Fruit fly (Drosophila melanogaster): ENCODE results near the gene CG6418.
A peak's percentile ranks its signal among the peaks of the same experiment; 100 is the strongest.

Gene CG6418

DNA sequence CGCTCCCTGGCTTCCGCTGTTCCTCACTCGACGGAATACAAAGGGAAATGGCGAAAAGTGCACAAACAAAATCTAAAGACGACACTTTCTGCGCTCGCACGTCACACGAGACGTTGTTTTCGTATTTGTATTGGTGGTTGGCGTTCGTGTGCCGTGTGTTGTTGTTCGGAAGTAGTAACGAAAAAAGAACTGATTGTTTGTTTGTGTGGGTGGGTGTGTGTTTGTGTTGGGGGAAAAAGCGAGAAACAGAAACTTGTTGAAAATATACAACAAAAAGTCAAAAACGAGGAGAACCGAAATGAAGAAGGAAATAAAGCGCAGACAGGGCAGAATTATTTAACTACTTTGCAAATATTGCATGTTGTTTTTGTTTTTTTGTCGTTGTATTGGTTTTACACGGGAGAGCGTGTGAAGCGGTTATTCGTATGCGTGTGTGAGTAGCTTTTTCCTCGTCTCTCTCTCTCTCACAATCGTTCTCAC is 19.5 kb upstream of the CG6418 start:
- TF ChIP-seq CG13204 (GFP tag; optimal IDR thresholded peaks at IDR 0.05) (peak; percentile 14), CG34367 (tag; optimal IDR thresholded peaks at IDR 0.05) (no peak), CG8301 (tag; optimal IDR thresholded peaks at IDR 0.05) (no peak), CG8159 (tag; optimal IDR thresholded peaks at IDR 0.05) (peak; percentile 16), CG9948 (tag; optimal IDR thresholded peaks at IDR 0.05) (no peak), Ets98B (GFP tag; IDR thresholded peaks at IDR 0.05) (no peak), gl (tag; optimal IDR thresholded peaks at IDR 0.05) (peak; percentile 37)

dm6 chr3L:10897534-10898255 is 18.9 kb upstream of the CG6418 start:
- TF ChIP-seq CG14655 (GFP tag; optimal IDR thresholded peaks at IDR 0.05) (peak; percentile 42), CG34367 (tag; optimal IDR thresholded peaks at IDR 0.05) (no peak), Pif1A (GFP tag; optimal IDR thresholded peaks at IDR 0.05) (no peak), CG12605 (GFP tag; IDR thresholded peaks at IDR 0.05) (peak; percentile 43; the same call in 1 of the 2 replicates), EcR (GFP tag; optimal IDR thresholded peaks at IDR 0.05) (peak; percentile 11), CG17806 (tag; optimal IDR thresholded peaks at IDR 0.05) (no peak), CG8301 (tag; optimal IDR thresholded peaks at IDR 0.05) (peak; percentile 43), Ets98B (GFP tag; IDR thresholded peaks at IDR 0.05) (peak; percentile 53; the same call in 1 of the 2 replicates)

- TF ChIP-seq CG32121 (GFP tag; IDR thresholded peaks at IDR 0.05) = no peak
Observed at dm6 chr3L:10896923-10897322, 18.1 kb upstream of the CG6418 start.

DNA sequence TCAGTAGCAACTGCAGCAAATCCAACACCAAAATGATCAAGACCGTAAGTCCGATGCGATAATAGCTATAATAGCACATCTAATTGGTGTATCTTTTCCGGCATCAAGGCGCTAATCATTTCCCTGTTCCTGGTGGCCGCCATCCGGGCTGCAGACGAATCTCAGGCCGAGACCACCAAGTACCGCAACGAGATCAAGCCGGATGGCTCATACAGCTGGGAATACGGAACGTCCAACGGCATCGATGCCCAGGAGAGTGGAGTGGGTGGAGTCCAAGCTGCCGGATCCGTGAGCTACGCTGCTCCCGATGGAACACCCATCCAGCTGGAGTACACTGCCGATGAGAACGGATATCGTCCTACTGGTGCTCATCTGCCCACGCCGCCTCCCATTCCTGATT is 15.3 kb upstream of the CG6418 start, which contains the start of gene Cpr67Fb:
Gene Cpr67Fb (plus strand): TSS at position 15 of the 400 bp plus-strand sequence.
- TF ChIP-seq CG14655 (GFP tag; optimal IDR thresholded peaks at IDR 0.05) (no peak), CG15710 (tag; optimal IDR thresholded peaks at IDR 0.05) (no peak), Ets98B (GFP tag; IDR thresholded peaks at IDR 0.05) (no peak), CG17806 (tag; optimal IDR thresholded peaks at IDR 0.05) (no peak), CG12605 (GFP tag; IDR thresholded peaks at IDR 0.05) (no peak), rn (GFP tag; IDR thresholded peaks at IDR 0.05) (no peak)

DNA sequence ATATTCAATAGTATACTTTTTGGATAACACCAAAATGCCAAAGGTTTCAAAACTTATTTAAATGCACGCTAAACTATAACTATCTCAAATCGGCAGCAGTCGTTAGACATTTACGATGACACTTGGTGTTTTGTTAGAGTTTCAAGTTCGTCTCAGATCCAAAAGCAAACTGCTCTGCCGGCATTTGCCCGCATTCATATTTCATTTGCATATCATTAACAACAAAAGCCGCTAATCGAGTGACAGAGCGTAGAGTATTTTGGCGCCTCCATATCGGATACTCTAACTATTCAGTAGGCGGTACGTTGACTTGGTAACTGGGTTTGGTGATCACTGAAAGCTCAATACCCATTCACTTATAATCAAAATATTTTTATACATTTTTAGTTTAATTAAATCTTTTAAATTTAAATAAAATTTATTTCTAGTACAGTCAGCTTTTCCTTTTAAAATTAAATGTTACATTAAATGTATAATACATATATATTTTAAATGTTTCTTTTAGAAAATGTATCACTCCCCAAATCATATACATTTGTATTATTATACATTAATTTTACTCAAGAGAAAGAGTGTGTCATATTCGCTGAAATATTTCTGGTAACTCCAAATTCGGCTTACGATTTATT is 14.4 kb upstream of the CG6418 start:
- TF ChIP-seq CG12605 (GFP tag; IDR thresholded peaks at IDR 0.05) (no peak), CG10348 (GFP tag; IDR thresholded peaks at IDR 0.05) (no peak), gl (tag; optimal IDR thresholded peaks at IDR 0.05) (no peak), CG13204 (GFP tag; optimal IDR thresholded peaks at IDR 0.05) (no peak), CG34367 (tag; optimal IDR thresholded peaks at IDR 0.05) (no peak), fd96Ca (GFP tag; IDR thresholded peaks at IDR 0.05) (no peak), CG8159 (tag; optimal IDR thresholded peaks at IDR 0.05) (no peak), D1 (tag; optimal IDR thresholded peaks at IDR 0.05) (no peak), Pif1B (GFP tag; optimal IDR thresholded peaks at IDR 0.05) (no peak), CG8301 (tag; optimal IDR thresholded peaks at IDR 0.05) (no peak)

DNA sequence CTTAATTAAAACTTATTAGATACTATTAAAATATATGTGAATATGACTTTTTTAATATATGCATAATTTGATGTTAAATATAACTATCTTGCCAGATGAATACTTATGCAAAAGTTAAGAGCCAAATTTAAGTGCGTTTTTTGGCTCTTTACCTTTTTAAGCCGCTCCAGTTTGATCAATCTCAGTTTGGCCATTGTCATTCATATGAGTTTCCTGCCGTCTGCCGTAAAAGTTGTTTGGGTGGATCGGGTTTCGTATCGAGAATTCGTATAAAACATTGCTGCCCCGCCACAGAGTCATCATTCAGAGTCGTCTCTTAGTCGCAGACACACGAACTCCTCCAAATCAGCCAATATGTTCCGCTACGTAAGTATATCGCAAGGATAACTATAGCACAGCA is 12.6 kb upstream of the CG6418 start, which contains the start of gene Cpr67Fa2:
Gene Cpr67Fa2 (plus strand): TSS at position 301 of the 400 bp plus-strand sequence.
- TF ChIP-seq CG8159 (tag; optimal IDR thresholded peaks at IDR 0.05) = no peak
- no peak for TF ChIP-seq Snoo (tag; optimal IDR thresholded peaks at IDR 0.05)
- TF ChIP-seq fd96Ca (GFP tag; IDR thresholded peaks at IDR 0.05) = no peak
- no peak for TF ChIP-seq D1 (tag; optimal IDR thresholded peaks at IDR 0.05)
- no peak for TF ChIP-seq EcR (GFP tag; optimal IDR thresholded peaks at IDR 0.05)
- TF ChIP-seq CG34367 (tag; optimal IDR thresholded peaks at IDR 0.05) = no peak
- TF ChIP-seq rn (GFP tag; IDR thresholded peaks at IDR 0.05) = no peak
- TF ChIP-seq CG9948 (tag; optimal IDR thresholded peaks at IDR 0.05) = no peak
- TF ChIP-seq CG12605 (GFP tag; IDR thresholded peaks at IDR 0.05) = no peak
- no peak for TF ChIP-seq gl (tag; optimal IDR thresholded peaks at IDR 0.05)
- no peak for TF ChIP-seq CG17806 (tag; optimal IDR thresholded peaks at IDR 0.05)
- TF ChIP-seq Pif1A (GFP tag; optimal IDR thresholded peaks at IDR 0.05) = no peak
- TF ChIP-seq Pif1B (GFP tag; optimal IDR thresholded peaks at IDR 0.05) = no peak
- no peak for TF ChIP-seq Ets98B (GFP tag; IDR thresholded peaks at IDR 0.05)
- no peak for TF ChIP-seq CG13204 (GFP tag; optimal IDR thresholded peaks at IDR 0.05)
- TF ChIP-seq CG10348 (GFP tag; IDR thresholded peaks at IDR 0.05) = no peak
- TF ChIP-seq CG4496 (GFP tag; IDR thresholded peaks at IDR 0.05) = no peak
- TF ChIP-seq CG14655 (GFP tag; optimal IDR thresholded peaks at IDR 0.05) = no peak
- TF ChIP-seq CG8301 (tag; optimal IDR thresholded peaks at IDR 0.05) = no peak
- no peak for TF ChIP-seq CG15710 (tag; optimal IDR thresholded peaks at IDR 0.05)

DNA sequence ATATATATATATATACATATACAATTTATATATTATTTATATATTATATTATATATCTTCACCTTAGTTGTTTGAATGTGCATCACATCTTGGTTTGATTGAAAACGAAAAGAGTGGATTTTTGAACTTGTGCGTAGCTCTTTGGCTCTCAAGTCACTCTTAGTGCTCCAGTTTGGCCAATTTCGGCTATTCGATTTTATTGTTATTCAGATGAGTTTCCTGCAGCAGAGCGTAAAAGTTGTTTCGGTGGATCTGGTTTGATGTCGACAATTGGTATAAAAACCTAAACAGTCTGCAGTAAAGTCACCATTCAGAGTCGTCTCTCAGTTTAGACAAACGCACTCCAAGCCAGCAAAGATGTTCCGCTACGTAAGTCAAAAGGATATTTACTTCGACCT is 10.9 kb upstream of the CG6418 start, which contains the start of gene Cpr67Fa1:
Gene Cpr67Fa1 (plus strand): TSS at position 299 of the 398 bp plus-strand sequence.
- no peak for TF ChIP-seq CG32121 (GFP tag; IDR thresholded peaks at IDR 0.05)
- no peak for TF ChIP-seq CG17806 (tag; optimal IDR thresholded peaks at IDR 0.05)
- no peak for TF ChIP-seq D1 (tag; optimal IDR thresholded peaks at IDR 0.05)
- TF ChIP-seq Snoo (tag; optimal IDR thresholded peaks at IDR 0.05) = no peak
- no peak for TF ChIP-seq Ets98B (GFP tag; IDR thresholded peaks at IDR 0.05)
- TF ChIP-seq fd96Ca (GFP tag; IDR thresholded peaks at IDR 0.05) = no peak
- no peak for TF ChIP-seq Pif1B (GFP tag; optimal IDR thresholded peaks at IDR 0.05)
- no peak for TF ChIP-seq gl (tag; optimal IDR thresholded peaks at IDR 0.05)
- TF ChIP-seq EcR (GFP tag; optimal IDR thresholded peaks at IDR 0.05) = no peak
- TF ChIP-seq CG9948 (tag; optimal IDR thresholded peaks at IDR 0.05) = no peak
- no peak for TF ChIP-seq CG15710 (tag; optimal IDR thresholded peaks at IDR 0.05)
- no peak for TF ChIP-seq CG14655 (GFP tag; optimal IDR thresholded peaks at IDR 0.05)
- TF ChIP-seq CG8159 (tag; optimal IDR thresholded peaks at IDR 0.05) = no peak
